Fruit fly (Drosophila melanogaster) whole organism, prepupa: ENCODE data around the gene Kdm5.

Source experiments
- CG10631 ChIP-seq: fragments of 200-800 bp; sonication (Bioruptor generic); optimal IDR thresholded peaks from 2 replicates; lab custom pipeline; 2016; ENCODE audit warnings: missing biosample characterization, missing genetic modification characterization
- CG10669 ChIP-seq: fragments of 200-800 bp; sonication (Bioruptor generic); optimal IDR thresholded peaks from 3 replicates; lab custom pipeline; 2018; ENCODE audit warnings: missing biosample characterization, mild to moderate bottlenecking, missing genetic modification characterization, moderate library complexity
- CG11294 ChIP-seq: fragments of 200-800 bp; sonication (Bioruptor generic); IDR thresholded peaks from 2 replicates; pipeline ENCODE4 v1.3.6; 2022; ENCODE audit warnings: missing biosample characterization, missing genetic modification characterization
- CG11762 ChIP-seq: fragments of 200-800 bp; sonication (Bioruptor generic); optimal IDR thresholded peaks from 3 replicates; lab custom pipeline; 2016; ENCODE audit warnings: missing biosample characterization, missing genetic modification characterization; ENCODE audit not compliant: insufficient read depth
- CG11902 ChIP-seq: fragments of 200-800 bp; sonication (Bioruptor generic); optimal IDR thresholded peaks from 3 replicates; lab custom pipeline; 2016; ENCODE audit warnings: missing biosample characterization, missing genetic modification characterization
- CG15336 ChIP-seq: fragments of 200-800 bp; sonication (Bioruptor generic); IDR thresholded peaks from 2 replicates; pipeline ENCODE4 v1.3.6; 2022; ENCODE audit warnings: missing biosample characterization, missing genetic modification characterization
- CG1621 ChIP-seq: fragments of 200-800 bp; sonication (Bioruptor generic); optimal IDR thresholded peaks from 3 replicates; lab custom pipeline; 2018; ENCODE audit warnings: missing biosample characterization, mild to moderate bottlenecking, missing genetic modification characterization
- CG16779 ChIP-seq: fragments of 200-800 bp; sonication (Bioruptor generic); optimal IDR thresholded peaks from 3 replicates; lab custom pipeline; 2017; ENCODE audit warnings: missing biosample characterization, mild to moderate bottlenecking, missing genetic modification characterization
- CG3032 ChIP-seq: fragments of 200-800 bp; optimal IDR thresholded peaks from 2 replicates; lab custom pipeline; 2019; ENCODE audit warnings: missing biosample characterization, mild to moderate bottlenecking, missing genetic modification characterization, moderate library complexity
- CG31627 ChIP-seq: fragments of 200-800 bp; sonication (Bioruptor generic); optimal IDR thresholded peaks from 3 replicates; lab custom pipeline; 2016; ENCODE audit warnings: missing biosample characterization, missing genetic modification characterization
- CG32006 ChIP-seq: fragments of 200-800 bp; sonication (Bioruptor generic); optimal IDR thresholded peaks from 3 replicates; lab custom pipeline; 2017; ENCODE audit warnings: missing biosample characterization, mild to moderate bottlenecking, missing genetic modification characterization
- CG34406 ChIP-seq: fragments of 200-800 bp; sonication (Bioruptor generic); optimal IDR thresholded peaks from 3 replicates; lab custom pipeline; 2016; ENCODE audit warnings: missing biosample characterization, missing genetic modification characterization
- CG3919 ChIP-seq: fragments of 200-800 bp; sonication (Bioruptor generic); optimal IDR thresholded peaks from 3 replicates; lab custom pipeline; 2016; ENCODE audit warnings: missing biosample characterization, missing genetic modification characterization
- CG4318 ChIP-seq: fragments of 200-800 bp; sonication (Bioruptor generic); optimal IDR thresholded peaks from 3 replicates; lab custom pipeline; 2017; ENCODE audit warnings: missing biosample characterization, mild to moderate bottlenecking, missing genetic modification characterization
- CG6163 ChIP-seq: fragments of 200-800 bp; sonication (Bioruptor generic); IDR thresholded peaks from 3 replicates; pipeline ENCODE4 v1.3.6; 2022; ENCODE audit warnings: missing biosample characterization, missing genetic modification characterization
- CG6276 ChIP-seq: fragments of 200-800 bp; sonication (Bioruptor generic); optimal IDR thresholded peaks from 2 replicates; lab custom pipeline; 2017; ENCODE audit warnings: missing biosample characterization, mild to moderate bottlenecking, missing genetic modification characterization
- CG6792 ChIP-seq: fragments of 200-800 bp; sonication (Bioruptor generic); optimal IDR thresholded peaks from 3 replicates; lab custom pipeline; 2016; ENCODE audit warnings: missing biosample characterization, missing genetic modification characterization
- CG6854 ChIP-seq: fragments of 200-800 bp; sonication (Bioruptor generic); optimal IDR thresholded peaks from 2 replicates; lab custom pipeline; 2017; ENCODE audit warnings: missing biosample characterization, mild to moderate bottlenecking, missing genetic modification characterization
- CG7368 ChIP-seq: fragments of 200-800 bp; sonication (Bioruptor generic); optimal IDR thresholded peaks from 3 replicates; lab custom pipeline; 2016; ENCODE audit warnings: missing biosample characterization, missing genetic modification characterization
- CG8119 ChIP-seq: fragments of 200-800 bp; sonication (Bioruptor generic); IDR thresholded peaks from 3 replicates; pipeline ENCODE4 v1.3.6; 2022; ENCODE audit warnings: missing biosample characterization, missing genetic modification characterization
- CG8319 ChIP-seq: fragments of 200-800 bp; sonication (Bioruptor generic); optimal IDR thresholded peaks from 3 replicates; lab custom pipeline; 2016; ENCODE audit warnings: missing biosample characterization, missing genetic modification characterization
- CG8632 ChIP-seq: fragments of 200-800 bp; sonication (Bioruptor generic); optimal IDR thresholded peaks from 3 replicates; lab custom pipeline; 2016; ENCODE audit warnings: missing biosample characterization, missing genetic modification characterization
- CG9139 ChIP-seq: fragments of 200-800 bp; sonication (Bioruptor generic); optimal IDR thresholded peaks from 3 replicates; lab custom pipeline; 2017; ENCODE audit warnings: missing biosample characterization, mild to moderate bottlenecking, missing genetic modification characterization
- Eip75B ChIP-seq: fragments of 200-800 bp; sonication (Bioruptor generic); optimal IDR thresholded peaks from 3 replicates; lab custom pipeline; 2016; ENCODE audit warnings: missing biosample characterization, missing genetic modification characterization
- Eip78C ChIP-seq: fragments of 200-800 bp; sonication (Bioruptor generic); peaks from one replicate; lab custom pipeline; 2016; ENCODE audit warnings: missing biosample characterization, missing genetic modification characterization
- Eip93F ChIP-seq: fragments of 200-800 bp; sonication (Bioruptor generic); optimal IDR thresholded peaks from 2 replicates; lab custom pipeline; 2016; ENCODE audit warnings: missing biosample characterization, mild to moderate bottlenecking, missing genetic modification characterization
- Ets21C ChIP-seq: fragments of 200-800 bp; sonication (Bioruptor generic); optimal IDR thresholded peaks from 3 replicates; lab custom pipeline; 2016; ENCODE audit warnings: missing biosample characterization, missing genetic modification characterization
- Ets96B ChIP-seq: fragments of 200-800 bp; optimal IDR thresholded peaks from 2 replicates; lab custom pipeline; 2019; ENCODE audit warnings: missing biosample characterization, mild to moderate bottlenecking, missing genetic modification characterization, moderate library complexity
- Gug ChIP-seq: fragments of 200-800 bp; sonication (Bioruptor generic); IDR thresholded peaks from 2 replicates; pipeline ENCODE4 v1.3.6; 2022; ENCODE audit warnings: missing biosample characterization, missing genetic modification characterization
- Hr38 ChIP-seq: sonication (Bioruptor generic); optimal IDR thresholded peaks from 2 replicates; lab custom pipeline; 2016; ENCODE audit warnings: missing biosample characterization, missing genetic modification characterization
- Hr39 ChIP-seq: fragments of 200-800 bp; sonication (Bioruptor generic); optimal IDR thresholded peaks from 2 replicates; lab custom pipeline; 2016; ENCODE audit warnings: missing biosample characterization, missing genetic modification characterization
- Hr4 ChIP-seq: fragments of 200-800 bp; sonication (Bioruptor generic); optimal IDR thresholded peaks from 3 replicates; lab custom pipeline; 2016; ENCODE audit warnings: missing biosample characterization, missing genetic modification characterization
- Lpt ChIP-seq: fragments of 200-800 bp; sonication (Bioruptor generic); optimal IDR thresholded peaks from 3 replicates; lab custom pipeline; 2016; ENCODE audit warnings: missing biosample characterization, missing genetic modification characterization
- OdsH ChIP-seq: fragments of 200-800 bp; sonication (Bioruptor generic); optimal IDR thresholded peaks from 3 replicates; lab custom pipeline; 2016; ENCODE audit warnings: missing biosample characterization, missing genetic modification characterization
- Sox102F ChIP-seq: fragments of 200-800 bp; sonication (Bioruptor generic); optimal IDR thresholded peaks from 2 replicates; lab custom pipeline; 2016; ENCODE audit warnings: missing biosample characterization, mild to moderate bottlenecking, missing genetic modification characterization
- Sox15 ChIP-seq: fragments of 200-800 bp; sonication (Bioruptor generic); optimal IDR thresholded peaks from 3 replicates; lab custom pipeline; 2016; ENCODE audit warnings: missing biosample characterization, missing genetic modification characterization
- achi ChIP-seq: fragments of 200-800 bp; sonication (Bioruptor generic); optimal IDR thresholded peaks from 3 replicates; lab custom pipeline; 2016; ENCODE audit warnings: missing biosample characterization, missing genetic modification characterization
- acj6 ChIP-seq: fragments of 200-800 bp; sonication (Bioruptor generic); optimal IDR thresholded peaks from 3 replicates; lab custom pipeline; 2016; ENCODE audit warnings: missing biosample characterization, missing genetic modification characterization
- dac ChIP-seq: fragments of 200-800 bp; sonication (Bioruptor generic); optimal IDR thresholded peaks from 2 replicates; lab custom pipeline; 2017; ENCODE audit warnings: missing biosample characterization, mild to moderate bottlenecking, missing genetic modification characterization
- dsx ChIP-seq: fragments of 200-800 bp; optimal IDR thresholded peaks from 3 replicates; lab custom pipeline; 2019; ENCODE audit warnings: missing biosample characterization, mild to moderate bottlenecking, missing genetic modification characterization, moderate library complexity; ENCODE audit not compliant: poor library complexity, severe bottlenecking
- eg ChIP-seq: fragments of 200-800 bp; sonication (Bioruptor generic); IDR thresholded peaks from 3 replicates; pipeline ENCODE4 v1.3.6; 2022; ENCODE audit warnings: missing biosample characterization, missing genetic modification characterization
- esn ChIP-seq: fragments of 200-800 bp; sonication (Bioruptor generic); optimal IDR thresholded peaks from 2 replicates; lab custom pipeline; 2016; ENCODE audit warnings: missing biosample characterization, mild to moderate bottlenecking, missing genetic modification characterization, moderate library complexity
- fd59A ChIP-seq: fragments of 200-800 bp; sonication (Bioruptor generic); optimal IDR thresholded peaks from 2 replicates; lab custom pipeline; 2017; ENCODE audit warnings: missing biosample characterization, mild to moderate bottlenecking, missing genetic modification characterization, missing genetic modification reagents
- fd85E ChIP-seq: fragments of 200-800 bp; sonication (Bioruptor generic); optimal IDR thresholded peaks from 3 replicates; lab custom pipeline; 2016; ENCODE audit warnings: missing biosample characterization, missing genetic modification characterization
- fkh ChIP-seq: fragments of 200-800 bp; sonication (Bioruptor generic); optimal IDR thresholded peaks from 3 replicates; lab custom pipeline; 2017; ENCODE audit warnings: missing biosample characterization, mild to moderate bottlenecking, missing genetic modification characterization, moderate library complexity
- lz ChIP-seq: fragments of 200-800 bp; sonication (Bioruptor generic); optimal IDR thresholded peaks from 3 replicates; lab custom pipeline; 2016; ENCODE audit warnings: missing biosample characterization, missing genetic modification characterization
- net ChIP-seq: fragments of 200-800 bp; sonication (Bioruptor generic); optimal IDR thresholded peaks from 3 replicates; lab custom pipeline; 2016; ENCODE audit warnings: missing biosample characterization, missing genetic modification characterization
- pdm3 ChIP-seq: fragments of 200-800 bp; sonication (Bioruptor generic); optimal IDR thresholded peaks from 3 replicates; lab custom pipeline; 2016; ENCODE audit warnings: missing biosample characterization, missing genetic modification characterization
- salr ChIP-seq, 2 experiments: fragments of 200-800 bp; sonication (Bioruptor generic); optimal IDR thresholded peaks; 3 replicates each; lab custom pipeline; 2016 to 2018; ENCODE audit warnings: missing biosample characterization in 2 of 2, missing genetic modification characterization in 2 of 2, mild to moderate bottlenecking in 1 of 2
- spab ChIP-seq: fragments of 200-800 bp; sonication (Bioruptor generic); optimal IDR thresholded peaks from 2 replicates; lab custom pipeline; 2017; ENCODE audit warnings: missing biosample characterization, mild to moderate bottlenecking, missing genetic modification characterization, missing genetic modification reagents
- ss ChIP-seq, 2 experiments: fragments of 200-800 bp; sonication (Bioruptor generic); optimal IDR thresholded peaks; 2 replicates in 1 of 2; 3 replicates in 1 of 2; lab custom pipeline; 2017 to 2018; ENCODE audit warnings: mild to moderate bottlenecking in 2 of 2, missing biosample characterization in 2 of 2, missing genetic modification characterization in 2 of 2, moderate library complexity in 1 of 2
- topi ChIP-seq: fragments of 200-800 bp; sonication (Bioruptor generic); optimal IDR thresholded peaks from 3 replicates; lab custom pipeline; 2016; ENCODE audit warnings: missing biosample characterization, missing genetic modification characterization
- vri ChIP-seq: fragments of 200-800 bp; sonication (Bioruptor generic); optimal IDR thresholded peaks from 3 replicates; lab custom pipeline; 2016; ENCODE audit warnings: missing biosample characterization, mild to moderate bottlenecking, missing genetic modification characterization

Kdm5 gene

DNA sequence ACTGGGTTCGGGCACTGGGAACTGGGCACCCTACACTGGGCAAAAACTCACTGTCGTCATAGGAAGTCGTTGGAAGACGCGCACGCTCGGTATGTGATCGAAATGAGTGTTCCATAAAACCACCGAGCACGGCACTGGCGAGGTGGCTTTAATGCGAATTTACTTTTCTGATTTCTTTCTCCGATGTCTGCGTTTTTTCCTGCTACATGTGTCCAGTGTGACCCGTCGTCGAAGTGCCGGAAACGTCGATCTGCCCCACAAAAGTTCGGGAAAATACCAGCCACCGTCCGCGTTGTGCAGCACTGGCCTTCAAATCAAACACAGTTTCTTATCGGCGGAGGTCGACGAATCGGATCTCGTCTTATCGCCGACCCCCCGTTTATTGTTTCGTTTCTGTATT lies at the start of gene Kdm5:
Gene Kdm5 (minus strand): TSS at position 255 of the 400 bp plus-strand sequence.
- TF ChIP-seq Hr4 (GFP tag; lab: Kevin White, UChicago), result no peak
- no peak for TF ChIP-seq CG3919 (GFP tag; lab: Kevin White, UChicago)
- TF ChIP-seq CG8119 (GFP tag; lab: Robert Waterston, UW), result 0 out of 3 replicates have a peak, but pooled peaks have one; percentile 26
- no peak for TF ChIP-seq fd85E (GFP tag; lab: Kevin White, UChicago)
- TF ChIP-seq spab, result no peak
- TF ChIP-seq CG8632 (GFP tag; lab: Kevin White, UChicago), result no peak
- TF ChIP-seq net, result no peak
- TF ChIP-seq CG6276 (GFP tag; lab: Kevin White, UChicago), result no peak
- TF ChIP-seq CG1621, result no peak
- no peak for TF ChIP-seq lz (GFP tag; lab: Kevin White, UChicago)
- no peak for TF ChIP-seq acj6 (GFP tag; lab: Kevin White, UChicago)
- TF ChIP-seq Ets21C (GFP tag; lab: Kevin White, UChicago), result no peak
- no peak for TF ChIP-seq Eip93F (GFP tag; lab: Kevin White, UChicago)
- no peak for TF ChIP-seq Gug
- no peak for TF ChIP-seq Hr39
- no peak for TF ChIP-seq CG3032
- no peak for TF ChIP-seq salr (GFP tag; optimal IDR thresholded peaks at IDR 0.05; lab: Kevin White, UChicago)
- TF ChIP-seq OdsH, result no peak
- no peak for TF ChIP-seq fkh (GFP tag; lab: Kevin White, UChicago)
- no peak for TF ChIP-seq Hr38 (GFP tag; lab: Kevin White, UChicago)
- TF ChIP-seq esn (GFP tag; lab: Kevin White, UChicago), result peak; percentile 23
- TF ChIP-seq CG6854 (GFP tag; lab: Kevin White, UChicago), result peak; percentile 20
- TF ChIP-seq CG6792 (GFP tag; lab: Kevin White, UChicago), result no peak
- TF ChIP-seq CG16779 (tag; lab: Kevin White, UChicago), result no peak
- TF ChIP-seq CG8319, result no peak
- TF ChIP-seq Ets96B, result no peak
- peak; percentile 45; the same call in 1 of the 2 replicates for TF ChIP-seq CG15336 (GFP tag; lab: Robert Waterston, UW)
- TF ChIP-seq Eip75B, result peak; percentile 17
- peak; percentile 41; the same call in 1 of the 3 replicates for TF ChIP-seq eg (GFP tag; lab: Robert Waterston, UW)
- no peak for TF ChIP-seq Sox102F (GFP tag; lab: Kevin White, UChicago)
- no peak for TF ChIP-seq CG4318 (GFP tag; lab: Kevin White, UChicago)
- no peak for TF ChIP-seq CG10669
- no peak for TF ChIP-seq dsx (GFP tag; lab: Kevin White, UChicago)
- TF ChIP-seq CG7368, result no peak
- TF ChIP-seq CG11902, result no peak
- peak in 1 of 2 experiments; percentile 7 for TF ChIP-seq ss (GFP tag; optimal IDR thresholded peaks at IDR 0.05; lab: Kevin White, UChicago)
- no peak for TF ChIP-seq CG32006 (GFP tag; lab: Kevin White, UChicago)
- no peak for TF ChIP-seq CG10631 (GFP tag; lab: Kevin White, UChicago)
- no peak for TF ChIP-seq CG9139 (GFP tag; lab: Kevin White, UChicago)
- no peak for TF ChIP-seq achi (GFP tag; lab: Kevin White, UChicago)
- TF ChIP-seq CG11294 (GFP tag; lab: Robert Waterston, UW), result no peak
- TF ChIP-seq vri, result peak; percentile 28
- no peak for TF ChIP-seq pdm3
- TF ChIP-seq CG11762 (GFP tag; lab: Kevin White, UChicago), result no peak
- TF ChIP-seq Sox15 (GFP tag; lab: Kevin White, UChicago), result no peak
- TF ChIP-seq Eip78C (GFP tag; lab: Kevin White, UChicago), result peak; percentile 43
- no peak for TF ChIP-seq topi (GFP tag; lab: Kevin White, UChicago)
- TF ChIP-seq CG6163 (GFP tag; lab: Robert Waterston, UW), result 0 out of 3 replicates have a peak, but pooled peaks have one; percentile 16
- no peak for TF ChIP-seq CG31627
- TF ChIP-seq dac (GFP tag; lab: Kevin White, UChicago), result no peak
- TF ChIP-seq fd59A (GFP tag; lab: Kevin White, UChicago), result no peak
- no peak for TF ChIP-seq Lpt (GFP tag; lab: Kevin White, UChicago)
- TF ChIP-seq CG34406, result no peak
